Worm (Caenorhabditis elegans) whole organism, late embryonic: ENCODE measurements around the gene spp-4.
A peak's percentile ranks its signal among the peaks of the same experiment; 100 is the strongest.

Source experiments
- C08G9.2 ChIP-seq: sonication (generic microtip); optimal IDR thresholded peaks from 2 replicates; lab custom pipeline; 2016; ENCODE audit warnings: mild to moderate bottlenecking, missing genetic modification characterization, moderate library complexity, missing compliant biosample characterization
- F13H6.1 ChIP-seq: sonication (generic microtip); optimal IDR thresholded peaks from 2 replicates; lab custom pipeline; 2016; ENCODE audit warnings: missing genetic modification characterization, missing compliant biosample characterization
- K09A11.1 ChIP-seq: sonication (generic microtip); optimal IDR thresholded peaks from 2 replicates; lab custom pipeline; 2017; ENCODE audit warnings: antibody characterized with exemption, mild to moderate bottlenecking, missing genetic modification characterization, missing compliant biosample characterization; ENCODE audit not compliant: insufficient read depth
- Y22D7AL.16 ChIP-seq: sonication (generic microtip); optimal IDR thresholded peaks from 2 replicates; lab custom pipeline; 2016; ENCODE audit warnings: missing genetic modification characterization, missing compliant biosample characterization
- ama-1 ChIP-seq: fragments of 150-350 bp; optimal IDR thresholded peaks from 2 replicates; lab custom pipeline; 2014
- ceh-18 ChIP-seq: sonication (generic microtip); optimal IDR thresholded peaks from 2 replicates; lab custom pipeline; 2016; ENCODE audit warnings: missing genetic modification characterization, missing compliant biosample characterization
- ceh-19 ChIP-seq: fragments of 200-800 bp; sonication (Bioruptor generic); optimal IDR thresholded peaks from 2 replicates; lab custom pipeline; 2018; ENCODE audit warnings: mild to moderate bottlenecking, missing genetic modification characterization, missing compliant biosample characterization
- ceh-2 ChIP-seq: sonication (generic microtip); optimal IDR thresholded peaks from 2 replicates; lab custom pipeline; 2016; ENCODE audit warnings: missing genotype, missing genetic modification characterization, missing compliant biosample characterization
- ceh-24 ChIP-seq: sonication (generic microtip); optimal IDR thresholded peaks from 2 replicates; lab custom pipeline; 2016; ENCODE audit warnings: mild to moderate bottlenecking, missing genetic modification characterization, missing compliant biosample characterization
- ceh-31 ChIP-seq: sonication (generic microtip); optimal IDR thresholded peaks from 2 replicates; lab custom pipeline; 2016; ENCODE audit warnings: missing genetic modification characterization, missing compliant biosample characterization
- ceh-45 ChIP-seq: fragments of 200-800 bp; sonication (Bioruptor generic); IDR thresholded peaks from 2 replicates; pipeline ENCODE4 v1.3.6; 2022; ENCODE audit warnings: missing genetic modification reagents, missing genetic modification characterization, missing compliant biosample characterization
- ceh-48 ChIP-seq: sonication (generic microtip); optimal IDR thresholded peaks from 2 replicates; lab custom pipeline; 2016; ENCODE audit warnings: missing genetic modification characterization, inconsistent platforms, missing compliant biosample characterization
- che-1 ChIP-seq: sonication (generic microtip); optimal IDR thresholded peaks from 2 replicates; lab custom pipeline; 2016; ENCODE audit warnings: mild to moderate bottlenecking, missing genetic modification characterization, missing compliant biosample characterization
- elt-2 ChIP-seq: sonication (generic microtip); optimal IDR thresholded peaks from 2 replicates; lab custom pipeline; 2016; ENCODE audit warnings: missing genetic modification reagents, missing genetic modification characterization, missing compliant biosample characterization
- elt-4 ChIP-seq: sonication (generic microtip); optimal IDR thresholded peaks from 2 replicates; lab custom pipeline; 2016; ENCODE audit warnings: missing genetic modification characterization, missing compliant biosample characterization
- fax-1 ChIP-seq: sonication (generic microtip); optimal IDR thresholded peaks from 2 replicates; lab custom pipeline; 2016; ENCODE audit warnings: missing genotype, missing genetic modification characterization, missing compliant biosample characterization
- gmeb-2 ChIP-seq: sonication (generic microtip); optimal IDR thresholded peaks from 2 replicates; lab custom pipeline; 2016; ENCODE audit warnings: missing genetic modification characterization, inconsistent platforms, missing compliant biosample characterization
- lim-6 ChIP-seq: sonication (generic microtip); optimal IDR thresholded peaks from 2 replicates; lab custom pipeline; 2016; ENCODE audit warnings: missing genetic modification characterization, missing compliant biosample characterization
- madf-2 ChIP-seq: sonication (generic microtip); optimal IDR thresholded peaks from 2 replicates; lab custom pipeline; 2017; ENCODE audit warnings: missing genetic modification characterization, missing compliant biosample characterization
- mec-3 ChIP-seq: sonication (generic microtip); optimal IDR thresholded peaks from 2 replicates; lab custom pipeline; 2016; ENCODE audit warnings: borderline replicate concordance, missing genetic modification characterization, missing compliant biosample characterization
- nfya-1 ChIP-seq: sonication (generic microtip); optimal IDR thresholded peaks from 2 replicates; lab custom pipeline; 2017; ENCODE audit warnings: missing genetic modification characterization, mild to moderate bottlenecking, missing compliant biosample characterization, antibody characterized with exemption, moderate library complexity
- nhr-11 ChIP-seq: fragments of 150-350 bp; optimal IDR thresholded peaks from 2 replicates; lab custom pipeline; 2014; ENCODE audit warnings: missing biosample characterization, missing genetic modification characterization
- nhr-232 ChIP-seq: sonication (generic microtip); optimal IDR thresholded peaks from 2 replicates; lab custom pipeline; 2016; ENCODE audit warnings: missing genetic modification characterization, missing compliant biosample characterization
- npax-4 ChIP-seq: sonication (generic microtip); optimal IDR thresholded peaks from 2 replicates; lab custom pipeline; 2016; ENCODE audit warnings: missing genetic modification characterization, missing compliant biosample characterization
- pat-9 ChIP-seq: fragments of 200-800 bp; sonication (Bioruptor generic); optimal IDR thresholded peaks from 2 replicates; lab custom pipeline; 2018; ENCODE audit warnings: mild to moderate bottlenecking, missing genetic modification characterization, moderate library complexity, missing compliant biosample characterization
- pha-4 ChIP-seq: fragments of 150-350 bp; optimal IDR thresholded peaks from 2 replicates; lab custom pipeline; 2018; ENCODE audit warnings: missing biosample characterization, missing genetic modification reagents, missing genetic modification characterization
- pqm-1 ChIP-seq: sonication (generic microtip); optimal IDR thresholded peaks from 2 replicates; lab custom pipeline; 2016; ENCODE audit warnings: missing genetic modification characterization, missing compliant biosample characterization
- ref-2 ChIP-seq: sonication (generic microtip); optimal IDR thresholded peaks from 2 replicates; lab custom pipeline; 2016; ENCODE audit warnings: missing genetic modification characterization, missing compliant biosample characterization
- sdc-2 ChIP-seq: sonication (generic microtip); optimal IDR thresholded peaks from 2 replicates; lab custom pipeline; 2016; ENCODE audit warnings: missing genotype, missing genetic modification characterization, missing compliant biosample characterization
- sox-2 ChIP-seq: fragments of 200-800 bp; sonication (Bioruptor generic); IDR thresholded peaks from 2 replicates; pipeline ENCODE4 v1.3.6; 2022; ENCODE audit warnings: missing genetic modification reagents, missing genetic modification characterization, missing compliant biosample characterization
- syd-9 ChIP-seq: sonication (generic microtip); optimal IDR thresholded peaks from 2 replicates; lab custom pipeline; 2016; ENCODE audit warnings: mild to moderate bottlenecking, missing genetic modification characterization, moderate library complexity, missing compliant biosample characterization
- tbx-2 ChIP-seq: sonication (generic microtip); optimal IDR thresholded peaks from 2 replicates; lab custom pipeline; 2016; ENCODE audit warnings: missing genetic modification characterization, missing compliant biosample characterization
- unc-3 ChIP-seq, 2 experiments: fragments of 200-800 bp in 1 of 2; sonication (Bioruptor generic) in 1 of 2; sonication (generic microtip) in 1 of 2; conservative IDR thresholded peaks in 1 of 2; optimal IDR thresholded peaks in 1 of 2; 2 replicates each; pipeline versions ENCODE4 v1.3.6 to Lab custom; 2016 to 2022; ENCODE audit warnings: missing compliant biosample characterization in 2 of 2, missing genetic modification characterization in 2 of 2, missing genetic modification reagents in 1 of 2
- unc-42 ChIP-seq: sonication (generic microtip); optimal IDR thresholded peaks from 2 replicates; lab custom pipeline; 2016; ENCODE audit warnings: missing genotype, missing genetic modification characterization, missing compliant biosample characterization
- unc-55 ChIP-seq: sonication (generic microtip); optimal IDR thresholded peaks from 2 replicates; lab custom pipeline; 2017; ENCODE audit warnings: missing biosample characterization, missing genetic modification reagents, missing genetic modification characterization
- unc-86 ChIP-seq: sonication (generic microtip); optimal IDR thresholded peaks from 2 replicates; lab custom pipeline; 2016; ENCODE audit warnings: missing genetic modification characterization, missing compliant biosample characterization

spp-4 gene

ce11 chrX:7291810-7292209 is 26.7 kb downstream of the spp-4 start, which contains the start of gene lron-7:
lron-7 (plus strand) TSS chrX:7292132.
- no peak for TF ChIP-seq syd-9 (tag; lab: Kevin White, UChicago)
- TF ChIP-seq F13H6.1 (tag; lab: Kevin White, UChicago): no peak
- no peak for TF ChIP-seq madf-2 (tag; lab: Kevin White, UChicago)
- no peak for TF ChIP-seq pha-4 (tag; lab: Kevin White, UChicago)
- no peak for TF ChIP-seq elt-4

ce11 chrX:7290859-7291628 is 27.5 kb downstream of the spp-4 start:
- TF ChIP-seq madf-2 (tag; lab: Kevin White, UChicago): no peak
- TF ChIP-seq nhr-11 (tag; lab: Kevin White, UChicago): no peak
- no peak for TF ChIP-seq mec-3
- no peak for TF ChIP-seq gmeb-2 (tag; lab: Kevin White, UChicago)
- no peak for TF ChIP-seq sox-2
- no peak for TF ChIP-seq ref-2 (tag; lab: Kevin White, UChicago)
- no peak for TF ChIP-seq F13H6.1 (tag; lab: Kevin White, UChicago)

ce11 chrX:7289565-7289964 is 29.0 kb downstream of the spp-4 start:
- TF ChIP-seq che-1 (tag; lab: Kevin White, UChicago) (no peak), sdc-2 (peak; percentile 91), elt-2 (peak; percentile 17), unc-86 (no peak), ceh-48 (peak; percentile 25)

ce11 chrX:7284724-7285184 is 33.8 kb downstream of the spp-4 start:
- no peak for TF ChIP-seq C08G9.2 (tag; lab: Kevin White, UChicago)
- peak; percentile 70 for TF ChIP-seq unc-42 (tag; lab: Kevin White, UChicago)
- peak; percentile 35 for TF ChIP-seq ceh-48
- peak; percentile 29 for TF ChIP-seq nfya-1 (tag; lab: Kevin White, UChicago)
- no peak for TF ChIP-seq sox-2
- peak; percentile 53 for TF ChIP-seq tbx-2
- TF ChIP-seq pat-9 (tag; lab: Kevin White, UChicago): no peak
- TF ChIP-seq ceh-18: peak; percentile 21
- peak; percentile 16 for TF ChIP-seq unc-55
- TF ChIP-seq ceh-31: peak; percentile 77
- TF ChIP-seq, all 69 proteins: peak for 7

ce11 chrX:7283136-7283535 is 35.4 kb downstream of the spp-4 start:
- TF ChIP-seq pha-4 (tag; lab: Kevin White, UChicago) (no peak), pqm-1 (tag; lab: Kevin White, UChicago) (no peak), ceh-24 (no peak), sdc-2 (no peak), ceh-45 (GFP tag; lab: Robert Waterston, UW) (no peak), nhr-232 (tag; lab: Kevin White, UChicago) (no peak), ama-1 (lab: Kevin White, UChicago) (no peak)
- TF ChIP-seq, all 69 proteins: peak for 0

- TF ChIP-seq syd-9 (tag; lab: Kevin White, UChicago): no peak
- TF ChIP-seq sdc-2: no peak
- peak; percentile 94 for TF ChIP-seq unc-42 (tag; lab: Kevin White, UChicago)
- no peak for TF ChIP-seq unc-55
Observed at ce11 chrX:7281347-7281746, 37.2 kb downstream of the spp-4 start.

- no peak for TF ChIP-seq elt-2
- TF ChIP-seq ceh-19 (GFP tag; lab: Kevin White, UChicago): no peak
- TF ChIP-seq madf-2 (tag; lab: Kevin White, UChicago): no peak
- no peak for TF ChIP-seq npax-4
- no peak for TF ChIP-seq tbx-2
- TF ChIP-seq fax-1: no peak
- TF ChIP-seq F13H6.1 (tag; lab: Kevin White, UChicago): no peak
- no peak for TF ChIP-seq unc-3 (GFP tag; conservative IDR thresholded peaks at IDR 0.05; lab: Robert Waterston, UW)
- TF ChIP-seq unc-3 (tag; optimal IDR thresholded peaks at IDR 0.05; lab: Kevin White, UChicago): no peak
- TF ChIP-seq ceh-2 (tag; lab: Kevin White, UChicago): no peak
- TF ChIP-seq Y22D7AL.16 (tag; lab: Kevin White, UChicago): no peak
- no peak for TF ChIP-seq lim-6 (tag; lab: Kevin White, UChicago)
- no peak for TF ChIP-seq K09A11.1 (tag; lab: Kevin White, UChicago)
Observed at ce11 chrX:7279671-7280389, 38.7 kb downstream of the spp-4 start, which contains the start of gene unc-10. unc-10 (minus strand) TSS chrX:7280322.
